Worm (Caenorhabditis elegans) whole organism, mixed stage, embryonic: ENCODE results near the gene K02H11.4.

Source experiments
- ces-1 ChIP-seq: fragments of 150-350 bp; optimal IDR thresholded peaks from 2 replicates; lab custom pipeline; 2014; ENCODE audit warnings: missing biosample characterization, missing genetic modification reagents, missing genetic modification characterization
- elt-1 ChIP-seq: sonication (generic microtip); optimal IDR thresholded peaks from 2 replicates; lab custom pipeline; 2017; ENCODE audit warnings: missing genetic modification characterization, mild to moderate bottlenecking, missing compliant biosample characterization, antibody characterized with exemption, moderate library complexity, borderline replicate concordance; ENCODE audit not compliant: insufficient read depth
- elt-3 ChIP-seq: fragments of 150-350 bp; optimal IDR thresholded peaks from 2 replicates; lab custom pipeline; 2014; ENCODE audit warnings: missing biosample characterization, missing genetic modification characterization
- hlh-1 ChIP-seq: fragments of 150-350 bp; optimal IDR thresholded peaks from 2 replicates; lab custom pipeline; 2014; ENCODE audit warnings: missing biosample characterization, missing genetic modification reagents, missing genetic modification characterization
- lin-13 ChIP-seq: fragments of 150-350 bp; optimal IDR thresholded peaks from 2 replicates; lab custom pipeline; 2014; ENCODE audit warnings: missing biosample characterization, missing genetic modification characterization
- lin-32 ChIP-seq: fragments of 200-800 bp; sonication (Bioruptor generic); optimal IDR thresholded peaks from 2 replicates; lab custom pipeline; 2018; ENCODE audit warnings: mild to moderate bottlenecking, missing genetic modification characterization, missing compliant biosample characterization
- nhr-237 ChIP-seq: fragments of 150-350 bp; optimal IDR thresholded peaks from 2 replicates; lab custom pipeline; 2014; ENCODE audit warnings: missing biosample characterization, missing genetic modification characterization
- nhr-76 ChIP-seq: sonication (generic microtip); optimal IDR thresholded peaks from 2 replicates; lab custom pipeline; 2017; ENCODE audit warnings: missing biosample characterization, missing genetic modification characterization
- sem-2 ChIP-seq: fragments of 200-800 bp; sonication (Bioruptor generic); optimal IDR thresholded peaks from 2 replicates; lab custom pipeline; 2018; ENCODE audit warnings: mild to moderate bottlenecking, missing genetic modification characterization, missing compliant biosample characterization
- unc-62 ChIP-seq: fragments of 150-350 bp; optimal IDR thresholded peaks from 2 replicates; lab custom pipeline; 2014; ENCODE audit warnings: missing biosample characterization, missing genetic modification reagents, missing genetic modification characterization
- ztf-11 ChIP-seq: fragments of 150-350 bp; optimal IDR thresholded peaks from 2 replicates; lab custom pipeline; 2014; ENCODE audit warnings: missing biosample characterization, missing genetic modification characterization

ce11 chrV:1541786-1542185, 10.7 kb upstream of the K02H11.4 start, which contains the start of gene oac-31:
- TF ChIP-seq hlh-1 (tag; lab: Kevin White, UChicago) (no peak), nhr-237 (tag; lab: Kevin White, UChicago) (no peak), lin-32 (no peak), elt-3 (tag; lab: Kevin White, UChicago) (no peak), ces-1 (GFP tag; lab: Kevin White, UChicago) (no peak), ztf-11 (tag; lab: Kevin White, UChicago) (no peak), nhr-76 (tag; lab: Kevin White, UChicago) (no peak), elt-1 (no peak), sem-2 (no peak), unc-62 (GFP tag; lab: Kevin White, UChicago) (no peak), lin-13 (tag; lab: Kevin White, UChicago) (no peak)
